Fruit fly (Drosophila melanogaster) whole organism, adult: ENCODE data around the gene CG16758.

Source experiments
- CG11617 ChIP-seq: fragments of 200-800 bp; sonication (Bioruptor generic); optimal IDR thresholded peaks from 2 replicates; lab custom pipeline; 2017; ENCODE audit warnings: mild to moderate bottlenecking, missing biosample characterization, missing genetic modification reagents, missing genetic modification characterization
- CG12768 ChIP-seq: fragments of 200-800 bp; sonication (Bioruptor generic); optimal IDR thresholded peaks from 2 replicates; lab custom pipeline; 2017; ENCODE audit warnings: missing biosample characterization, missing genetic modification characterization, mild to moderate bottlenecking, moderate library complexity, missing genetic modification reagents
- CG14711 ChIP-seq: fragments of 200-800 bp; sonication (Bioruptor generic); optimal IDR thresholded peaks from 2 replicates; lab custom pipeline; 2018; ENCODE audit warnings: missing biosample characterization, mild to moderate bottlenecking, missing genetic modification characterization, moderate library complexity
- CG1620 ChIP-seq: fragments of 200-800 bp; sonication (Bioruptor generic); optimal IDR thresholded peaks from 2 replicates; lab custom pipeline; 2016; ENCODE audit warnings: missing biosample characterization, missing genetic modification characterization
- CG33017 ChIP-seq: fragments of 200-800 bp; sonication (Bioruptor generic); optimal IDR thresholded peaks from 2 replicates; lab custom pipeline; 2018; ENCODE audit warnings: missing biosample characterization, mild to moderate bottlenecking, missing genetic modification characterization, moderate library complexity
- CG5204 ChIP-seq: fragments of 200-800 bp; sonication (Bioruptor generic); optimal IDR thresholded peaks from 2 replicates; lab custom pipeline; 2016; ENCODE audit warnings: missing biosample characterization, missing genetic modification characterization
- CG7045 ChIP-seq: fragments of 200-800 bp; sonication (Bioruptor generic); optimal IDR thresholded peaks from 2 replicates; lab custom pipeline; 2017; ENCODE audit warnings: missing biosample characterization, mild to moderate bottlenecking, missing genetic modification characterization
- CG7101 ChIP-seq: fragments of 200-800 bp; sonication (Bioruptor generic); optimal IDR thresholded peaks from 2 replicates; lab custom pipeline; 2018; ENCODE audit warnings: missing biosample characterization, mild to moderate bottlenecking, missing genetic modification characterization, moderate library complexity
- Clk ChIP-seq: fragments of 200-800 bp; sonication (Bioruptor generic); optimal IDR thresholded peaks from 2 replicates; lab custom pipeline; 2017; ENCODE audit warnings: missing biosample characterization, missing genetic modification characterization
- Crg-1 ChIP-seq: fragments of 200-800 bp; sonication (Bioruptor generic); optimal IDR thresholded peaks from 2 replicates; lab custom pipeline; 2016; ENCODE audit warnings: missing biosample characterization, missing genetic modification characterization
- Hr96 ChIP-seq: fragments of 200-800 bp; sonication (Bioruptor generic); optimal IDR thresholded peaks from 2 replicates; lab custom pipeline; 2016; ENCODE audit warnings: missing biosample characterization, missing genetic modification characterization
- Mnt ChIP-seq: fragments of 200-800 bp; sonication (Bioruptor generic); optimal IDR thresholded peaks from 2 replicates; lab custom pipeline; 2016; ENCODE audit warnings: missing biosample characterization, mild to moderate bottlenecking, missing genetic modification characterization
- bab1 ChIP-seq: fragments of 200-800 bp; sonication (Bioruptor generic); optimal IDR thresholded peaks from 3 replicates; lab custom pipeline; 2019; ENCODE audit warnings: missing biosample characterization, mild to moderate bottlenecking, missing genetic modification characterization, moderate library complexity
- cic ChIP-seq: fragments of 200-800 bp; sonication (Bioruptor generic); optimal IDR thresholded peaks from 2 replicates; lab custom pipeline; 2017; ENCODE audit warnings: missing biosample characterization, mild to moderate bottlenecking, missing genetic modification characterization, moderate library complexity
- cnc ChIP-seq, 2 experiments: fragments of >200 bp; optimal IDR thresholded peaks; 2 replicates each; lab custom pipeline; 2017
- kay ChIP-seq: fragments of 200-800 bp; sonication (Bioruptor generic); peaks from one replicate; lab custom pipeline; 2016; ENCODE audit warnings: missing biosample characterization, missing genetic modification characterization, borderline replicate concordance
- ovo ChIP-seq: fragments of 200-800 bp; sonication (Bioruptor generic); optimal IDR thresholded peaks from 2 replicates; lab custom pipeline; 2016; ENCODE audit warnings: missing biosample characterization, missing genetic modification characterization
- pad ChIP-seq: fragments of 200-800 bp; sonication (Bioruptor generic); optimal IDR thresholded peaks from 3 replicates; lab custom pipeline; 2017; ENCODE audit warnings: missing biosample characterization, missing genetic modification characterization, mild to moderate bottlenecking, moderate library complexity, missing genetic modification reagents
- tj ChIP-seq: fragments of 200-800 bp; sonication (Bioruptor generic); optimal IDR thresholded peaks from 3 replicates; lab custom pipeline; 2017; ENCODE audit warnings: missing biosample characterization, mild to moderate bottlenecking, missing genetic modification characterization, moderate library complexity
- toe ChIP-seq: fragments of 200-800 bp; sonication (Bioruptor generic); optimal IDR thresholded peaks from 2 replicates; lab custom pipeline; 2016; ENCODE audit warnings: missing biosample characterization, missing genetic modification characterization

CG16758 gene

DNA sequence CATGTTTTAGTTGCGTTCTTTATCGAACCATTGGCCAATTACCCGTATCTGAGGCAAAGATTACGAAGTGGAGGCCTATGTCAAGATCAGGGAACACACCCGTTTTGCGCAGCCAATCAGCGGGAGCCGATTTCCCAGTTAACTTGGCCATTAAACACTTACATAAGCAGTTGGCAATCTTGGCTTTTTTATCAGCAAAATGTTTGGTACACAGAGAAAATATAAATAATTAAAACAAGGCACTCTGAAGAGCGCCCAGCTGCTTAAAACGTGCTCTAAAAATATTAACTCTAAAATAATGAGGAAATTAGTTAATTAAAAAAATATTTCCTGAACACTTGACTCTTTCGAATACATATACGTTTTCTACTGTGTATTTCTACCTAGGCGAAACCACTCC, 1.6 kb downstream of the CG16758 start:
- TF ChIP-seq kay (GFP tag; lab: Kevin White, UChicago), result peak; percentile 71
- no peak for TF ChIP-seq CG5204 (GFP tag; lab: Kevin White, UChicago)

DNA sequence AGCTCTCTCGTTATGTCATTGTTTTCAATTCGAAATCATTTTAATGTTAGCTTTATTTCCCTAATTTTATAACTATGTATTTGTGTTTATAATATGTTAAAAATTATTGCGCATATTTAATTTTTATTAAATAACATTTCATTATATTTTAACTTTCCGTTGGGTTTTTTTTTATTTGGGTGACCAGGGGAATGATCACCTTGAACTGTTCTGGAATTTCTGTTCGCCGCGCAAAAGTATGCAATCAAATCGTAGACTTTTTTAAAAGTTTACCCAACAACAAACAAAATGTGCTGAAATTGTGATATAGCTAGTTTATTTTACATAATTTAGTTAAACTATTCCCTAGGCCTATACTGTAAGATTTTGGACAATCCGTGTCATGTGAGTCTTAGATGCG, 4.3 kb downstream of the CG16758 start:
- TF ChIP-seq pad (GFP tag; lab: Kevin White, UChicago), result peak; percentile 18
- TF ChIP-seq kay (GFP tag; lab: Kevin White, UChicago), result peak; percentile 90
- no peak for TF ChIP-seq Mnt
- no peak for TF ChIP-seq CG7101 (tag; lab: Kevin White, UChicago)
- TF ChIP-seq cic, result no peak
- no peak for TF ChIP-seq ovo
- no peak for TF ChIP-seq CG11617 (GFP tag; lab: Kevin White, UChicago)

dm6 chr3L:2494183-2494541, 9.2 kb downstream of the CG16758 start:
- no peak for TF ChIP-seq cnc (optimal IDR thresholded peaks at IDR 0.05; lab: Kevin White, UChicago)
- TF ChIP-seq ovo, result peak; percentile 72
- TF ChIP-seq CG14711 (tag; lab: Kevin White, UChicago), result peak; percentile 94
- peak; percentile 97 for TF ChIP-seq Hr96 (GFP tag; lab: Kevin White, UChicago)
- TF ChIP-seq tj (GFP tag; lab: Kevin White, UChicago), result peak; percentile 78
- TF ChIP-seq bab1 (GFP tag; lab: Kevin White, UChicago), result peak; percentile 92
- peak; percentile 81 for TF ChIP-seq CG1620 (GFP tag; lab: Kevin White, UChicago)
- TF ChIP-seq CG7101 (tag; lab: Kevin White, UChicago), result peak; percentile 96
- peak; percentile 99 for TF ChIP-seq CG12768 (GFP tag; lab: Kevin White, UChicago)
- TF ChIP-seq Crg-1 (GFP tag; lab: Kevin White, UChicago), result peak; percentile 76
- TF ChIP-seq pad (GFP tag; lab: Kevin White, UChicago), result peak; percentile 88
- TF ChIP-seq Clk (GFP tag; lab: Kevin White, UChicago), result peak; percentile 96
- peak; percentile 96 for TF ChIP-seq CG33017 (tag; lab: Kevin White, UChicago)
- TF ChIP-seq CG11617 (GFP tag; lab: Kevin White, UChicago), result peak; percentile 98
- TF ChIP-seq kay (GFP tag; lab: Kevin White, UChicago), result peak; percentile 98
- peak; percentile 94 for TF ChIP-seq cic
- TF ChIP-seq CG7045 (GFP tag; lab: Kevin White, UChicago), result peak; percentile 98
- TF ChIP-seq toe (GFP tag; lab: Kevin White, UChicago), result peak; percentile 93
- peak; percentile 94 for TF ChIP-seq CG5204 (GFP tag; lab: Kevin White, UChicago)
- peak; percentile 90 for TF ChIP-seq Mnt

- TF ChIP-seq Crg-1 (GFP tag; lab: Kevin White, UChicago) (no peak), toe (GFP tag; lab: Kevin White, UChicago) (no peak), Mnt (no peak), CG7045 (GFP tag; lab: Kevin White, UChicago) (no peak), bab1 (GFP tag; lab: Kevin White, UChicago) (no peak), CG11617 (GFP tag; lab: Kevin White, UChicago) (no peak), CG1620 (GFP tag; lab: Kevin White, UChicago) (no peak), CG7101 (tag; lab: Kevin White, UChicago) (no peak), cic (no peak), ovo (no peak), CG14711 (tag; lab: Kevin White, UChicago) (no peak), Clk (GFP tag; lab: Kevin White, UChicago) (no peak), CG5204 (GFP tag; lab: Kevin White, UChicago) (no peak), tj (GFP tag; lab: Kevin White, UChicago) (no peak), pad (GFP tag; lab: Kevin White, UChicago) (no peak), cnc (optimal IDR thresholded peaks at IDR 0.05; lab: Kevin White, UChicago) (no peak), kay (GFP tag; lab: Kevin White, UChicago) (no peak), Hr96 (GFP tag; lab: Kevin White, UChicago) (no peak), CG33017 (tag; lab: Kevin White, UChicago) (no peak)
Measured at dm6 chr3L:2493517-2494182, 9.8 kb downstream of the CG16758 start.

- TF ChIP-seq pad (GFP tag; lab: Kevin White, UChicago) (no peak), CG7101 (tag; lab: Kevin White, UChicago) (peak; percentile 16), CG14711 (tag; lab: Kevin White, UChicago) (peak; percentile 17), Crg-1 (GFP tag; lab: Kevin White, UChicago) (no peak), CG12768 (GFP tag; lab: Kevin White, UChicago) (peak; percentile 37), tj (GFP tag; lab: Kevin White, UChicago) (peak; percentile 25), kay (GFP tag; lab: Kevin White, UChicago) (no peak)
Measured at dm6 chr3L:2490752-2491151, 12.7 kb downstream of the CG16758 start.

- TF ChIP-seq bab1 (GFP tag; lab: Kevin White, UChicago) (peak; percentile 17), toe (GFP tag; lab: Kevin White, UChicago) (no peak)
Measured at dm6 chr3L:2489855-2490254, 13.6 kb downstream of the CG16758 start.

dm6 chr3L:2489438-2489837, 14.0 kb downstream of the CG16758 start:
- peak; percentile 80 for TF ChIP-seq CG7045 (GFP tag; lab: Kevin White, UChicago)
- TF ChIP-seq kay (GFP tag; lab: Kevin White, UChicago), result peak; percentile 72
- no peak for TF ChIP-seq Clk (GFP tag; lab: Kevin White, UChicago)
- TF ChIP-seq CG12768 (GFP tag; lab: Kevin White, UChicago), result peak; percentile 11
